Worm (Caenorhabditis elegans): ENCODE data around the gene Y39B6A.43.

Y39B6A.43 gene

ce11 chrV:18969590-18970105 is 2.0 kb upstream of the Y39B6A.43 start, which contains the start of gene Y39B6A.42:
Gene Y39B6A.42 (minus strand): TSS chrV:18969640.
- TF ChIP-seq sptf-1 (tag; optimal IDR thresholded peaks at IDR 0.05): no peak
- TF ChIP-seq lin-39 (tag; optimal IDR thresholded peaks at IDR 0.05): no peak
- no peak for TF ChIP-seq lin-35 (GFP tag; optimal IDR thresholded peaks at IDR 0.05)
- no peak for TF ChIP-seq unc-62 (GFP tag; optimal IDR thresholded peaks at IDR 0.05)
- TF ChIP-seq skn-1 (tag; optimal IDR thresholded peaks at IDR 0.05): no peak
- TF ChIP-seq ceh-82 (tag; optimal IDR thresholded peaks at IDR 0.05): no peak
- no peak for TF ChIP-seq sox-4 (tag; optimal IDR thresholded peaks at IDR 0.05)
- TF ChIP-seq lin-13 (GFP tag; optimal IDR thresholded peaks at IDR 0.05): no peak

- TF ChIP-seq hlh-17 (GFP tag; optimal IDR thresholded peaks at IDR 0.05; ENCODE audit: borderline replicate concordance) (no peak), C34B4.2 (tag; optimal IDR thresholded peaks at IDR 0.05) (no peak), nhr-237 (tag; optimal IDR thresholded peaks at IDR 0.05) (no peak), zip-4 (GFP tag; optimal IDR thresholded peaks at IDR 0.05) (no peak), pqm-1 (tag; optimal IDR thresholded peaks at IDR 0.05) (no peak), unc-98 (GFP tag; IDR thresholded peaks at IDR 0.05) (no peak), swsn-7 (tag; optimal IDR thresholded peaks at IDR 0.05) (no peak), ztf-4 (tag; optimal IDR thresholded peaks at IDR 0.05) (no peak), C04F5.9 (tag; optimal IDR thresholded peaks at IDR 0.05) (no peak), sup-37 (GFP tag; optimal IDR thresholded peaks at IDR 0.05) (no peak), sptf-1 (tag; optimal IDR thresholded peaks at IDR 0.05) (no peak), nhr-84 (tag; optimal IDR thresholded peaks at IDR 0.05) (no peak), pag-3 (tag; optimal IDR thresholded peaks at IDR 0.05; ENCODE audit: borderline replicate concordance, insufficient read depth) (no peak), egl-27 (tag; optimal IDR thresholded peaks at IDR 0.05) (no peak)
Observed at ce11 chrV:18960072-18960471, 7.6 kb downstream of the Y39B6A.43 start, which contains the start of gene ztf-20. Gene ztf-20 (minus strand): TSS chrV:18960172.

ce11 chrV:18957267-18957843 is 10.3 kb downstream of the Y39B6A.43 start, which contains the start of gene hrg-10:
Gene hrg-10 (minus strand): TSS chrV:18957317.
- peak in 1 of 2 experiments; percentile 9 for TF ChIP-seq lin-35 (GFP tag; optimal IDR thresholded peaks at IDR 0.05)
- TF ChIP-seq ceh-88 (GFP tag; IDR thresholded peaks at IDR 0.05): no peak
- peak in 1 of 2 experiments; percentile 10 for TF ChIP-seq lsy-2 (tag; optimal IDR thresholded peaks at IDR 0.05)
- peak; percentile 77 for TF ChIP-seq elt-2 (tag; optimal IDR thresholded peaks at IDR 0.05)
- no peak for TF ChIP-seq fkh-4 (tag; optimal IDR thresholded peaks at IDR 0.05; ENCODE audit: borderline replicate concordance)
- no peak for TF ChIP-seq mep-1 (tag; optimal IDR thresholded peaks at IDR 0.05)
- peak; percentile 6; the same call in 1 of the 2 replicates for TF ChIP-seq nhr-19 (GFP tag; conservative IDR thresholded peaks at IDR 0.05)
- peak; percentile 8 for TF ChIP-seq nhr-20 (tag; optimal IDR thresholded peaks at IDR 0.05)
- no peak for TF ChIP-seq lin-14 (GFP tag; optimal IDR thresholded peaks at IDR 0.05)
- no peak for TF ChIP-seq isw-1 (GFP tag; IDR thresholded peaks at IDR 0.05)
- no peak for TF ChIP-seq unc-86 (tag; optimal IDR thresholded peaks at IDR 0.05)
- no peak for TF ChIP-seq egl-27 (tag; optimal IDR thresholded peaks at IDR 0.05)
- TF ChIP-seq sptf-1 (tag; optimal IDR thresholded peaks at IDR 0.05): no peak
- TF ChIP-seq unc-130 (tag; optimal IDR thresholded peaks at IDR 0.05): no peak
- TF ChIP-seq zag-1 (tag; optimal IDR thresholded peaks at IDR 0.05): no peak
- no peak for TF ChIP-seq C04F5.9 (tag; optimal IDR thresholded peaks at IDR 0.05)

ce11 chrV:18940341-18940740 is 27.3 kb downstream of the Y39B6A.43 start, which contains the start of gene Y80D3A.8:
Gene Y80D3A.8 (plus strand): TSS chrV:18940641.
- TF ChIP-seq mab-9 (GFP tag; IDR thresholded peaks at IDR 0.05): no peak

Measured in whole organism, L1 larva.